Worm (Caenorhabditis elegans) whole organism, mixed stage, embryonic: ENCODE results near the gene Y111B2A.21.

Experiments
- bed-3 ChIP-seq: fragments of 200-800 bp; sonication (Bioruptor generic); optimal IDR thresholded peaks from 3 replicates; lab custom pipeline; 2018; ENCODE audit warnings: mild to moderate bottlenecking, missing genetic modification characterization, moderate library complexity, missing compliant biosample characterization
- blmp-1 ChIP-seq: fragments of 150-350 bp; optimal IDR thresholded peaks from 2 replicates; lab custom pipeline; 2014; ENCODE audit warnings: missing biosample characterization, missing genetic modification characterization
- ceh-39 ChIP-seq: fragments of 150-350 bp; optimal IDR thresholded peaks from 2 replicates; lab custom pipeline; 2014; ENCODE audit warnings: missing biosample characterization, missing genetic modification characterization
- ceh-43 ChIP-seq: fragments of 200-800 bp; sonication (Bioruptor generic); optimal IDR thresholded peaks from 2 replicates; lab custom pipeline; 2018; ENCODE audit warnings: mild to moderate bottlenecking, missing genetic modification characterization, moderate library complexity, missing compliant biosample characterization
- ceh-83 ChIP-seq: fragments of 200-800 bp; sonication (Bioruptor generic); optimal IDR thresholded peaks from 2 replicates; lab custom pipeline; 2018; ENCODE audit warnings: mild to moderate bottlenecking, missing genetic modification characterization, missing compliant biosample characterization
- ces-1 ChIP-seq: fragments of 150-350 bp; optimal IDR thresholded peaks from 2 replicates; lab custom pipeline; 2014; ENCODE audit warnings: missing biosample characterization, missing genetic modification reagents, missing genetic modification characterization
- cnd-1 ChIP-seq: fragments of 200-800 bp; sonication (Bioruptor generic); optimal IDR thresholded peaks from 2 replicates; lab custom pipeline; 2018; ENCODE audit warnings: mild to moderate bottlenecking, missing genetic modification characterization, missing compliant biosample characterization
- drap-1 ChIP-seq: fragments of 200-800 bp; sonication (Bioruptor generic); optimal IDR thresholded peaks from 3 replicates; lab custom pipeline; 2018; ENCODE audit warnings: mild to moderate bottlenecking, missing genetic modification characterization, missing compliant biosample characterization
- elt-1 ChIP-seq: sonication (generic microtip); optimal IDR thresholded peaks from 2 replicates; lab custom pipeline; 2017; ENCODE audit warnings: missing genetic modification characterization, mild to moderate bottlenecking, missing compliant biosample characterization, antibody characterized with exemption, moderate library complexity, borderline replicate concordance; ENCODE audit not compliant: insufficient read depth
- elt-3 ChIP-seq: fragments of 150-350 bp; optimal IDR thresholded peaks from 2 replicates; lab custom pipeline; 2014; ENCODE audit warnings: missing biosample characterization, missing genetic modification characterization
- flh-1 ChIP-seq: fragments of 200-800 bp; sonication (Bioruptor generic); optimal IDR thresholded peaks from 2 replicates; lab custom pipeline; 2018; ENCODE audit warnings: mild to moderate bottlenecking, missing genetic modification characterization, moderate library complexity, missing compliant biosample characterization
- ham-2 ChIP-seq: fragments of 200-800 bp; sonication (Bioruptor generic); optimal IDR thresholded peaks from 2 replicates; lab custom pipeline; 2018; ENCODE audit warnings: mild to moderate bottlenecking, missing genetic modification characterization, missing compliant biosample characterization
- lin-13 ChIP-seq: fragments of 150-350 bp; optimal IDR thresholded peaks from 2 replicates; lab custom pipeline; 2014; ENCODE audit warnings: missing biosample characterization, missing genetic modification characterization
- lsy-2 ChIP-seq: fragments of 150-350 bp; optimal IDR thresholded peaks from 2 replicates; lab custom pipeline; 2014; ENCODE audit warnings: missing biosample characterization, missing genetic modification characterization
- mab-5 ChIP-seq: fragments of 150-350 bp; optimal IDR thresholded peaks from 2 replicates; lab custom pipeline; 2014; ENCODE audit warnings: missing biosample characterization, missing genetic modification characterization
- mep-1 ChIP-seq: fragments of 150-350 bp; optimal IDR thresholded peaks from 2 replicates; lab custom pipeline; 2017; ENCODE audit warnings: missing biosample characterization, missing genetic modification reagents, missing genetic modification characterization, inconsistent platforms
- nhr-12 ChIP-seq: fragments of 150-350 bp; optimal IDR thresholded peaks from 2 replicates; lab custom pipeline; 2014; ENCODE audit warnings: missing biosample characterization, missing genetic modification characterization
- nhr-2 ChIP-seq: fragments of 150-350 bp; optimal IDR thresholded peaks from 2 replicates; lab custom pipeline; 2014; ENCODE audit warnings: missing biosample characterization, missing genetic modification characterization
- nhr-237 ChIP-seq: fragments of 150-350 bp; optimal IDR thresholded peaks from 2 replicates; lab custom pipeline; 2014; ENCODE audit warnings: missing biosample characterization, missing genetic modification characterization
- nhr-28 ChIP-seq: fragments of 150-350 bp; optimal IDR thresholded peaks from 2 replicates; lab custom pipeline; 2014; ENCODE audit warnings: missing biosample characterization, missing genetic modification characterization
- nhr-76 ChIP-seq: sonication (generic microtip); optimal IDR thresholded peaks from 2 replicates; lab custom pipeline; 2017; ENCODE audit warnings: missing biosample characterization, missing genetic modification characterization
- pha-4 ChIP-seq: fragments of 150-350 bp; optimal IDR thresholded peaks from 2 replicates; lab custom pipeline; 2018; ENCODE audit warnings: missing biosample characterization, missing genetic modification reagents, missing genetic modification characterization
- sem-2 ChIP-seq: fragments of 200-800 bp; sonication (Bioruptor generic); optimal IDR thresholded peaks from 2 replicates; lab custom pipeline; 2018; ENCODE audit warnings: mild to moderate bottlenecking, missing genetic modification characterization, missing compliant biosample characterization
- snpc-4 ChIP-seq: fragments of 150-350 bp; optimal IDR thresholded peaks from 2 replicates; lab custom pipeline; 2014; ENCODE audit warnings: missing biosample characterization, missing genetic modification characterization
- sptf-1 ChIP-seq: sonication (generic microtip); optimal IDR thresholded peaks from 2 replicates; lab custom pipeline; 2017; ENCODE audit warnings: mild to moderate bottlenecking, missing genetic modification characterization, moderate library complexity, missing compliant biosample characterization
- tbx-8 ChIP-seq: fragments of 200-800 bp; sonication (Bioruptor generic); optimal IDR thresholded peaks from 2 replicates; lab custom pipeline; 2018; ENCODE audit warnings: mild to moderate bottlenecking, missing genetic modification characterization, moderate library complexity, missing compliant biosample characterization
- unc-120 ChIP-seq: sonication (generic microtip); optimal IDR thresholded peaks from 2 replicates; lab custom pipeline; 2017; ENCODE audit warnings: missing genetic modification characterization, missing compliant biosample characterization; ENCODE audit not compliant: poor library complexity, severe bottlenecking
- unc-39 ChIP-seq: fragments of 150-350 bp; optimal IDR thresholded peaks from 2 replicates; lab custom pipeline; 2014; ENCODE audit warnings: missing biosample characterization, missing genetic modification characterization
- unc-62 ChIP-seq: fragments of 150-350 bp; optimal IDR thresholded peaks from 2 replicates; lab custom pipeline; 2014; ENCODE audit warnings: missing biosample characterization, missing genetic modification reagents, missing genetic modification characterization
- zip-8 ChIP-seq: fragments of 150-350 bp; optimal IDR thresholded peaks from 2 replicates; lab custom pipeline; 2014; ENCODE audit warnings: missing biosample characterization, missing genetic modification characterization
- ztf-11 ChIP-seq: fragments of 150-350 bp; optimal IDR thresholded peaks from 2 replicates; lab custom pipeline; 2014; ENCODE audit warnings: missing biosample characterization, missing genetic modification characterization

Gene Y111B2A.21

ce11 chrIII:12743515-12743914 lies 2.7 kb upstream of the Y111B2A.21 start:
- TF ChIP-seq pha-4, result no peak
- TF ChIP-seq ceh-39 (tag; lab: Kevin White, UChicago), result no peak
- TF ChIP-seq ham-2, result no peak
- no peak for TF ChIP-seq ceh-43 (GFP tag; lab: Kevin White, UChicago)
- no peak for TF ChIP-seq sptf-1 (tag; lab: Kevin White, UChicago)
- TF ChIP-seq cnd-1, result no peak
- no peak for TF ChIP-seq mab-5 (tag; lab: Kevin White, UChicago)
- TF ChIP-seq lsy-2 (tag; lab: Kevin White, UChicago), result no peak
- TF ChIP-seq ztf-11 (tag; lab: Kevin White, UChicago), result no peak
- no peak for TF ChIP-seq unc-120 (tag; lab: Kevin White, UChicago)
- TF ChIP-seq nhr-28, result no peak
- TF ChIP-seq bed-3, result no peak
- no peak for TF ChIP-seq elt-3 (tag; lab: Kevin White, UChicago)
- no peak for TF ChIP-seq tbx-8 (GFP tag; lab: Kevin White, UChicago)
- no peak for TF ChIP-seq blmp-1 (tag; lab: Kevin White, UChicago)
- no peak for TF ChIP-seq zip-8 (tag; lab: Kevin White, UChicago)
- TF ChIP-seq mep-1 (tag; lab: Kevin White, UChicago), result no peak
- TF ChIP-seq ces-1 (GFP tag; lab: Kevin White, UChicago), result no peak
- no peak for TF ChIP-seq snpc-4
- no peak for TF ChIP-seq elt-1 (tag; lab: Kevin White, UChicago)

ce11 chrIII:12750831-12751230 lies 4.6 kb downstream of the Y111B2A.21 start, which contains the start of the genes irld-60 and irld-20:
Gene irld-60, minus strand, starts transcription at chrIII:12750931.
Gene irld-20, plus strand, starts transcription at chrIII:12751109.
- TF ChIP-seq lsy-2 (tag; lab: Kevin White, UChicago) (no peak), nhr-237 (tag; lab: Kevin White, UChicago) (no peak), nhr-76 (tag; lab: Kevin White, UChicago) (no peak), ceh-83 (no peak), flh-1 (no peak), mep-1 (tag; lab: Kevin White, UChicago) (no peak), nhr-2 (no peak), sptf-1 (tag; lab: Kevin White, UChicago) (no peak), nhr-12 (tag; lab: Kevin White, UChicago) (no peak), ceh-43 (GFP tag; lab: Kevin White, UChicago) (no peak), pha-4 (no peak), bed-3 (no peak), unc-39 (tag; lab: Kevin White, UChicago) (no peak), ces-1 (GFP tag; lab: Kevin White, UChicago) (no peak), ztf-11 (tag; lab: Kevin White, UChicago) (no peak), sem-2 (GFP tag; lab: Kevin White, UChicago) (no peak), cnd-1 (no peak)

- no peak for TF ChIP-seq unc-62 (GFP tag; lab: Kevin White, UChicago)
- no peak for TF ChIP-seq ceh-43 (GFP tag; lab: Kevin White, UChicago)
- no peak for TF ChIP-seq zip-8 (tag; lab: Kevin White, UChicago)
- TF ChIP-seq ces-1 (GFP tag; lab: Kevin White, UChicago), result no peak
- no peak for TF ChIP-seq nhr-76 (tag; lab: Kevin White, UChicago)
- TF ChIP-seq mab-5 (tag; lab: Kevin White, UChicago), result no peak
- no peak for TF ChIP-seq tbx-8 (GFP tag; lab: Kevin White, UChicago)
- no peak for TF ChIP-seq drap-1 (GFP tag; lab: Kevin White, UChicago)
- TF ChIP-seq sem-2 (GFP tag; lab: Kevin White, UChicago), result no peak
- TF ChIP-seq mep-1 (tag; lab: Kevin White, UChicago), result no peak
- no peak for TF ChIP-seq lin-13 (tag; lab: Kevin White, UChicago)
- TF ChIP-seq ham-2, result no peak
These were observed 8.8 kb downstream of the Y111B2A.21 start, which contains the start of gene srw-10 for ce11 chrIII:12755048-12755447. Gene srw-10, plus strand, starts transcription at chrIII:12755348.

- TF ChIP-seq cnd-1, result no peak
- no peak for TF ChIP-seq nhr-76 (tag; lab: Kevin White, UChicago)
- TF ChIP-seq unc-120 (tag; lab: Kevin White, UChicago), result no peak
- no peak for TF ChIP-seq mab-5 (tag; lab: Kevin White, UChicago)
- TF ChIP-seq unc-39 (tag; lab: Kevin White, UChicago), result no peak
- TF ChIP-seq mep-1 (tag; lab: Kevin White, UChicago), result no peak
- no peak for TF ChIP-seq nhr-237 (tag; lab: Kevin White, UChicago)
- no peak for TF ChIP-seq unc-62 (GFP tag; lab: Kevin White, UChicago)
- TF ChIP-seq elt-1 (tag; lab: Kevin White, UChicago), result no peak
- TF ChIP-seq sem-2 (GFP tag; lab: Kevin White, UChicago), result no peak
- no peak for TF ChIP-seq ceh-43 (GFP tag; lab: Kevin White, UChicago)
These were observed 11.1 kb downstream of the Y111B2A.21 start, which contains the start of gene srw-9 for ce11 chrIII:12757367-12757766. Gene srw-9, plus strand, starts transcription at chrIII:12757667.
